Worm (Caenorhabditis elegans) whole organism, late embryonic: ENCODE data around the gene E01G4.3.

ENCODE experiments used
- C08G9.2 ChIP-seq: sonication (generic microtip); optimal IDR thresholded peaks from 2 replicates; lab custom pipeline; 2016; ENCODE audit warnings: mild to moderate bottlenecking, missing genetic modification characterization, moderate library complexity, missing compliant biosample characterization
- ceh-2 ChIP-seq: sonication (generic microtip); optimal IDR thresholded peaks from 2 replicates; lab custom pipeline; 2016; ENCODE audit warnings: missing genotype, missing genetic modification characterization, missing compliant biosample characterization
- ceh-22 ChIP-seq: sonication (generic microtip); optimal IDR thresholded peaks from 2 replicates; lab custom pipeline; 2017; ENCODE audit warnings: missing biosample characterization, missing genetic modification characterization
- ceh-6 ChIP-seq: fragments of 200-800 bp; sonication (Bioruptor generic); optimal IDR thresholded peaks from 2 replicates; lab custom pipeline; 2018; ENCODE audit warnings: mild to moderate bottlenecking, missing genetic modification characterization, missing compliant biosample characterization
- ceh-9 ChIP-seq: sonication (generic microtip); optimal IDR thresholded peaks from 2 replicates; lab custom pipeline; 2016; ENCODE audit warnings: mild to moderate bottlenecking, missing genetic modification characterization, inconsistent platforms, missing compliant biosample characterization
- fkh-10 ChIP-seq: fragments of 150-350 bp; optimal IDR thresholded peaks from 2 replicates; lab custom pipeline; 2014; ENCODE audit warnings: missing biosample characterization, missing genetic modification reagents, missing genetic modification characterization
- pat-9 ChIP-seq: fragments of 200-800 bp; sonication (Bioruptor generic); optimal IDR thresholded peaks from 2 replicates; lab custom pipeline; 2018; ENCODE audit warnings: mild to moderate bottlenecking, missing genetic modification characterization, moderate library complexity, missing compliant biosample characterization
- sdc-2 ChIP-seq: sonication (generic microtip); optimal IDR thresholded peaks from 2 replicates; lab custom pipeline; 2016; ENCODE audit warnings: missing genotype, missing genetic modification characterization, missing compliant biosample characterization
- sox-4 ChIP-seq: sonication (generic microtip); optimal IDR thresholded peaks from 2 replicates; lab custom pipeline; 2017; ENCODE audit warnings: mild to moderate bottlenecking, missing genetic modification characterization, inconsistent platforms, missing compliant biosample characterization
- tbx-2 ChIP-seq: sonication (generic microtip); optimal IDR thresholded peaks from 2 replicates; lab custom pipeline; 2016; ENCODE audit warnings: missing genetic modification characterization, missing compliant biosample characterization
- ttx-3 ChIP-seq: sonication (generic microtip); optimal IDR thresholded peaks from 2 replicates; lab custom pipeline; 2016; ENCODE audit warnings: missing genetic modification reagents, missing genetic modification characterization, missing compliant biosample characterization
- unc-86 ChIP-seq: sonication (generic microtip); optimal IDR thresholded peaks from 2 replicates; lab custom pipeline; 2016; ENCODE audit warnings: missing genetic modification characterization, missing compliant biosample characterization
- ztf-16 ChIP-seq: sonication (generic microtip); optimal IDR thresholded peaks from 2 replicates; lab custom pipeline; 2017; ENCODE audit warnings: missing genetic modification characterization, missing compliant biosample characterization

DNA sequence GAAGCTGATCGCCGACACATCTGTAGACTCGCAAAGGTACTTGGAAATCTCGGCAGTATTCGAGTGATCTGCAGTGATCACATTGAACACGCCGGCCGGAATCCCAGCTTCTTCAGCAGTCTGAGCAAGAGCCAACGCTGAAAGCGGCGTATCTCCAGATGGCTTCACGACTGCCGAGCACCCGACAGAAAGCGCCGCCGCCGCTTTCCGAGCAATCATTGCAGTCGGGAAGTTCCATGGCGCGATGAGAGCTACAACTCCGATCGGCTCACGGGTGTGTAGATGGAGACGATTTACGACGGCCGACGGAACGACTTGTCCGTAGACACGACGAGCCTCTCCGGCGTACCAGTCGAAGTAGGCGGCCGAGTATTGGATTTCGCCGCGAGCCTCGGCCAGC, 20.5 kb upstream of the E01G4.3 start:
- TF ChIP-seq ceh-9 (tag; lab: Kevin White, UChicago) (no peak), ceh-2 (tag; lab: Kevin White, UChicago) (no peak), sox-4 (tag; lab: Kevin White, UChicago) (no peak), ttx-3 (tag; lab: Kevin White, UChicago) (no peak), ztf-16 (tag; lab: Kevin White, UChicago) (no peak), pat-9 (tag; lab: Kevin White, UChicago) (no peak), sdc-2 (tag; lab: Kevin White, UChicago) (no peak), tbx-2 (tag; lab: Kevin White, UChicago) (no peak), C08G9.2 (tag; lab: Kevin White, UChicago) (no peak), ceh-6 (GFP tag; lab: Kevin White, UChicago) (no peak), fkh-10 (GFP tag; lab: Kevin White, UChicago) (no peak), unc-86 (tag; lab: Kevin White, UChicago) (no peak), ceh-22 (tag; lab: Kevin White, UChicago) (no peak)
